Fruit fly (Drosophila melanogaster): ENCODE measurements around the gene CG7215.
A peak's percentile ranks its signal among the peaks of the same experiment; 100 is the strongest.

CG7215 gene

DNA sequence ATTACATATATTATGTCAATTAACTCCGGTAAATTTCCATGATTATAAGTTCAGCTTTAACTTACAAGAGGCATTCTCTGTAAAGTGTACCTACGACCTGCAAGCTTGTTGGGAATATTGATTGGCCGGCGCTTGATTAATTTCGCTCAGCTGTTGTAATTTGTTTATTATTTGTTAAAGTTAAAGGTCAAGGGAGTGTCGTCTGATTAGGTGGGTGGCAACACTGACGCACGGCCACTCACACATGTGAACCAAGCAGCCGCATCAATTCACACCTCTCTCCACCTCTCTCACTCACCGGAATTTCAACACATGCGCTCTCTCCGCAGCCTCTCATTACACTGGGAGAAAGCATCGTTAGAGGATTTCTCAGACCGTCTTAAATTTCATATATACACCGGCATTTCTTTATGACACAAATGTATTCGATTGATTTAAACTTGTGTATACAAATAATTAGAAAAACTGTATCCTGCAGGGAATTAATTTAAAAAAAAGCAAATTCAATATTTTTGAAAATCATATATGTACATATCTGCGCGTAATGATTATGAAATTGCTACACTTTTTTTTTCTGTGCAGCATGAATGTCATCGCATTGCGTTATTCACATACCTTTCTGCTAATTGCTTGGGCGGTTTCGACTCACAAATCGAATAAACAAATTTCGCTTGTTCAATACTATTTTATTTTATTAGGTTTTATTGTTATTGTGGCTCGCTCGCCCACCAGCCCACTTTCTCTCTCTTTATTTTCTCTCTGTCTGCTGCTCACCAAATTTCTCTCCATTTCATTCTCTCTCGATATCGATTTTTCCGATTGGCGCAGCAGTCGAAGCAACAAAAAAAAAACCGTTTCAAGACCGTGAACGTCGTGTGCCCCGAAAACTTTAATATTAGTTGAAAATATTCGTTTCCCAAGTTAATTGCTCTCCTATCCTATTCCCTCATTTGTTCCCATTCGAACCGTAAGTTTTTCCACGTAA is 5.2 kb upstream of the CG7215 start (continued):
- TF ChIP-seq CG2129 (GFP tag; IDR thresholded peaks at IDR 0.05; ENCODE audit: partially characterized antibody) (no peak), Adf1 (GFP tag; IDR thresholded peaks at IDR 0.05) (peak; percentile 67), CG5245 (GFP tag; optimal IDR thresholded peaks at IDR 0.05) (peak; percentile 89), CG33557 (GFP tag; optimal IDR thresholded peaks at IDR 0.05) (peak; percentile 86), slou (GFP tag; optimal IDR thresholded peaks at IDR 0.05) (peak; percentile 86), repo (GFP tag; optimal IDR thresholded peaks at IDR 0.05) (peak; percentile 80), fd96Cb (tag; optimal IDR thresholded peaks at IDR 0.05) (peak; percentile 95), CoRest (tag; optimal IDR thresholded peaks at IDR 0.05) (peak; percentile 96), CG12744 (GFP tag; optimal IDR thresholded peaks at IDR 0.05) (peak; percentile 90), Dek (tag; optimal IDR thresholded peaks at IDR 0.05) (peak; percentile 89), Xbp1 (GFP tag; optimal IDR thresholded peaks at IDR 0.05) (peak; percentile 94), sisA (GFP tag; IDR thresholded peaks at IDR 0.05) (peak; percentile 91), ERR (GFP tag; optimal IDR thresholded peaks at IDR 0.05) (peak; percentile 83), CG18764 (GFP tag; optimal IDR thresholded peaks at IDR 0.05) (peak; percentile 90), ci (GFP tag; IDR thresholded peaks at IDR 0.05) (peak; percentile 93), CG3847 (GFP tag; IDR thresholded peaks at IDR 0.05) (peak; percentile 87), Hsf (GFP tag; optimal IDR thresholded peaks at IDR 0.05) (peak; percentile 95), unc-4 (GFP tag; IDR thresholded peaks at IDR 0.05; ENCODE audit: partially characterized antibody) (no peak), vnd (GFP tag; IDR thresholded peaks at IDR 0.05; ENCODE audit: partially characterized antibody) (no peak), Neu2 (GFP tag; optimal IDR thresholded peaks at IDR 0.05; ENCODE audit: borderline replicate concordance) (peak; percentile 46), CG11696 (GFP tag; IDR thresholded peaks at IDR 0.05) (peak; percentile 64; the same call in 1 of the 2 replicates), otp (GFP tag; IDR thresholded peaks at IDR 0.05) (peak; percentile 65; the same call in 2 of the 3 replicates), pzg (GFP tag; optimal IDR thresholded peaks at IDR 0.05) (peak; percentile 3), twi (tag; optimal IDR thresholded peaks at IDR 0.05) (peak; percentile 86), CG1603 (tag; optimal IDR thresholded peaks at IDR 0.05) (no peak), btn (GFP tag; optimal IDR thresholded peaks at IDR 0.05) (peak; percentile 74), sob (GFP tag; IDR thresholded peaks at IDR 0.05) (peak; percentile 90), HLH3B (GFP tag; IDR thresholded peaks at IDR 0.05) (peak; percentile 87), CG9797 (GFP tag; optimal IDR thresholded peaks at IDR 0.05) (peak; percentile 22), H2.0 (GFP tag; IDR thresholded peaks at IDR 0.05) (peak; percentile 80), Bteb2 (GFP tag; optimal IDR thresholded peaks at IDR 0.05) (peak; percentile 89), Opbp (GFP tag; IDR thresholded peaks at IDR 0.05; ENCODE audit: partially characterized antibody) (no peak), CG31365 (tag; optimal IDR thresholded peaks at IDR 0.05) (peak; percentile 73), dimm (GFP tag; IDR thresholded peaks at IDR 0.05) (peak; percentile 54), pfk (GFP tag; optimal IDR thresholded peaks at IDR 0.05) (peak; percentile 6), fru (optimal IDR thresholded peaks at IDR 0.05) (no peak), CG2712 (tag; optimal IDR thresholded peaks at IDR 0.05) (peak; percentile 96), Scr (GFP tag; IDR thresholded peaks at IDR 0.05; ENCODE audit: partially characterized antibody) (no peak), CG8478 (optimal IDR thresholded peaks at IDR 0.05) (no peak), BEAF-32 (GFP tag; optimal IDR thresholded peaks at IDR 0.05) (no peak), Asciz (GFP tag; optimal IDR thresholded peaks at IDR 0.05) (peak; percentile 95), luna (GFP tag; optimal IDR thresholded peaks at IDR 0.05) (peak; percentile 52), tup (GFP tag; optimal IDR thresholded peaks at IDR 0.05) (peak; percentile 59), CG1233 (GFP tag; optimal IDR thresholded peaks at IDR 0.05) (peak; percentile 93), CG17802 (tag; optimal IDR thresholded peaks at IDR 0.05) (peak; percentile 54), CG17612 (GFP tag; IDR thresholded peaks at IDR 0.05) (peak; percentile 71), Chrac-16 (GFP tag; optimal IDR thresholded peaks at IDR 0.05) (peak; percentile 92), CG11723 (GFP tag; optimal IDR thresholded peaks at IDR 0.05) (peak; percentile 89)
